Worm (Caenorhabditis elegans): ENCODE results near the gene K07F5.16.

K07F5.16 gene

ce11 chrIV:9858970-9859369 lies 4.9 kb upstream of the K07F5.16 start:
- TF ChIP-seq K02D7.2 (tag; optimal IDR thresholded peaks at IDR 0.05): no peak
- TF ChIP-seq pqm-1 (tag; optimal IDR thresholded peaks at IDR 0.05): no peak
- TF ChIP-seq pax-1 (tag; optimal IDR thresholded peaks at IDR 0.05): no peak
- no peak for TF ChIP-seq ceh-45 (GFP tag; IDR thresholded peaks at IDR 0.05)
- TF ChIP-seq unc-55 (GFP tag; optimal IDR thresholded peaks at IDR 0.05): no peak
- no peak for TF ChIP-seq hlh-15 (tag; optimal IDR thresholded peaks at IDR 0.05)
- no peak for TF ChIP-seq ref-2 (tag; optimal IDR thresholded peaks at IDR 0.05)
- TF ChIP-seq fkh-10 (GFP tag; optimal IDR thresholded peaks at IDR 0.05): no peak
- TF ChIP-seq syd-9 (tag; optimal IDR thresholded peaks at IDR 0.05): no peak
- TF ChIP-seq ztf-16 (tag; optimal IDR thresholded peaks at IDR 0.05): no peak
- no peak for TF ChIP-seq nhr-11 (tag; optimal IDR thresholded peaks at IDR 0.05)
- TF ChIP-seq ceh-14 (tag; optimal IDR thresholded peaks at IDR 0.05): no peak
- TF ChIP-seq madf-2 (tag; optimal IDR thresholded peaks at IDR 0.05): no peak
- no peak for TF ChIP-seq sox-2 (GFP tag; IDR thresholded peaks at IDR 0.05)
- no peak for TF ChIP-seq zip-5 (tag; optimal IDR thresholded peaks at IDR 0.05)
- no peak for TF ChIP-seq npax-4 (tag; optimal IDR thresholded peaks at IDR 0.05)
- no peak for TF ChIP-seq elt-4 (tag; optimal IDR thresholded peaks at IDR 0.05)
- no peak for TF ChIP-seq pha-4 (tag; optimal IDR thresholded peaks at IDR 0.05)
- no peak for TF ChIP-seq pha-2 (tag; optimal IDR thresholded peaks at IDR 0.05)
- no peak for TF ChIP-seq gmeb-2 (tag; optimal IDR thresholded peaks at IDR 0.05)

ce11 chrIV:9861921-9862320 lies 2.0 kb upstream of the K07F5.16 start, which contains the start of gene K07F5.14:
K07F5.14 (plus strand) TSS chrIV:9862221.
- no peak for TF ChIP-seq C08G9.2 (tag; optimal IDR thresholded peaks at IDR 0.05)
- no peak for TF ChIP-seq hlh-30 (tag; optimal IDR thresholded peaks at IDR 0.05; ENCODE audit: insufficient read depth)
- TF ChIP-seq ceh-6 (GFP tag; optimal IDR thresholded peaks at IDR 0.05): no peak
- TF ChIP-seq syd-9 (tag; optimal IDR thresholded peaks at IDR 0.05): no peak
- no peak for TF ChIP-seq sox-4 (tag; optimal IDR thresholded peaks at IDR 0.05)

ce11 chrIV:9864778-9865177 lies 861 bp downstream of the K07F5.16 start, which contains the start of the genes K07F5.15 and K07F5.22:
K07F5.15 (plus strand) TSS chrIV:9865078.
K07F5.22 (plus strand) TSS chrIV:9865078.
- TF ChIP-seq gmeb-2 (tag; optimal IDR thresholded peaks at IDR 0.05) (no peak), ceh-9 (tag; optimal IDR thresholded peaks at IDR 0.05) (no peak), pha-2 (tag; optimal IDR thresholded peaks at IDR 0.05) (no peak), dmd-4 (tag; optimal IDR thresholded peaks at IDR 0.05; ENCODE audit: borderline replicate concordance) (no peak)

ce11 chrIV:9866865-9867264 lies 2.9 kb downstream of the K07F5.16 start:
- no peak for TF ChIP-seq lim-6 (tag; optimal IDR thresholded peaks at IDR 0.05)
- TF ChIP-seq ztf-16 (tag; optimal IDR thresholded peaks at IDR 0.05): no peak
- no peak for TF ChIP-seq pha-2 (tag; optimal IDR thresholded peaks at IDR 0.05)
- no peak for TF ChIP-seq pqm-1 (tag; optimal IDR thresholded peaks at IDR 0.05)
- TF ChIP-seq ceh-9 (tag; optimal IDR thresholded peaks at IDR 0.05): no peak
- TF ChIP-seq elt-4 (tag; optimal IDR thresholded peaks at IDR 0.05): no peak
- TF ChIP-seq odd-2 (tag; optimal IDR thresholded peaks at IDR 0.05): no peak
- no peak for TF ChIP-seq tbx-7 (tag; optimal IDR thresholded peaks at IDR 0.05)
- TF ChIP-seq hlh-13 (GFP tag; optimal IDR thresholded peaks at IDR 0.05): no peak
- TF ChIP-seq elt-2 (tag; optimal IDR thresholded peaks at IDR 0.05): no peak
- no peak for TF ChIP-seq nfya-1 (tag; optimal IDR thresholded peaks at IDR 0.05)

ce11 chrIV:9867915-9868314 lies 4.0 kb downstream of the K07F5.16 start:
- TF ChIP-seq lim-6 (tag; optimal IDR thresholded peaks at IDR 0.05) (no peak), hlh-8 (tag; optimal IDR thresholded peaks at IDR 0.05) (no peak), hlh-15 (tag; optimal IDR thresholded peaks at IDR 0.05) (no peak), fkh-10 (GFP tag; optimal IDR thresholded peaks at IDR 0.05) (no peak), ceh-19 (GFP tag; optimal IDR thresholded peaks at IDR 0.05) (no peak), T23F11.4 (GFP tag; optimal IDR thresholded peaks at IDR 0.05) (no peak), hlh-13 (GFP tag; optimal IDR thresholded peaks at IDR 0.05) (no peak), sox-4 (tag; optimal IDR thresholded peaks at IDR 0.05) (no peak), pat-9 (tag; optimal IDR thresholded peaks at IDR 0.05) (no peak), elt-4 (tag; optimal IDR thresholded peaks at IDR 0.05) (no peak), npax-4 (tag; optimal IDR thresholded peaks at IDR 0.05) (no peak), unc-86 (tag; optimal IDR thresholded peaks at IDR 0.05) (no peak), sox-2 (GFP tag; IDR thresholded peaks at IDR 0.05) (no peak), dmd-4 (tag; optimal IDR thresholded peaks at IDR 0.05; ENCODE audit: borderline replicate concordance) (no peak)

Data from whole organism, late embryonic.